Worm (Caenorhabditis elegans): Measurements from ENCODE around the gene T18D3.5.

DNA sequence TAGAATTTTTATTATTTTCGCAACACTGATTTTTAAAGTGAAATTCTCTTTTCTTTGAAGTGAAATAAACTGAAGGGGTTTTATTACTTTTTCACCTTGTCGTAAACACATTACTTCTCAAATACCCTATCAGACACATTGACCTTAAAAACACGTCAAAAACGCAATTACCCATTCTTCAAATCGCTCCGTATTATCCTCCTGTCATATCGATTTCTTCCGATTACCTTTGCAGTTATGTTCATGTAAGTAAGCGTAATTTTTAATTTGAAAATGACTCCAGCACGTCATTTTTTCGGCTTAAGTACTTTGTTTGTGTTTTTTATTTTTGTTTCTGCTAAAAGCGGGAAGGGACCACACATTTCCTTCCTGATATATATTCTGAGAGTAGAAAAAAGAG, 25.3 kb upstream of the T18D3.5 start:
- TF ChIP-seq ama-1 (optimal IDR thresholded peaks at IDR 0.05) (no peak), vab-15 (tag; optimal IDR thresholded peaks at IDR 0.05) (no peak), unc-98 (GFP tag; IDR thresholded peaks at IDR 0.05) (no peak)
